Fruit fly (Drosophila melanogaster): ENCODE results near the gene CG17145.

- TF ChIP-seq Myc (optimal IDR thresholded peaks at IDR 0.05) (no peak), psq (optimal IDR thresholded peaks at IDR 0.05) (no peak), insv (optimal IDR thresholded peaks at IDR 0.05) (no peak), h (optimal IDR thresholded peaks at IDR 0.05) (no peak), Sin3A (optimal IDR thresholded peaks at IDR 0.05) (no peak), ttk (optimal IDR thresholded peaks at IDR 0.05) (no peak)
Measured at dm6 chr3L:20226153-20226552, 4.5 kb downstream of the CG17145 start.
